Worm (Caenorhabditis elegans): ENCODE data around the gene ubc-23.

DNA sequence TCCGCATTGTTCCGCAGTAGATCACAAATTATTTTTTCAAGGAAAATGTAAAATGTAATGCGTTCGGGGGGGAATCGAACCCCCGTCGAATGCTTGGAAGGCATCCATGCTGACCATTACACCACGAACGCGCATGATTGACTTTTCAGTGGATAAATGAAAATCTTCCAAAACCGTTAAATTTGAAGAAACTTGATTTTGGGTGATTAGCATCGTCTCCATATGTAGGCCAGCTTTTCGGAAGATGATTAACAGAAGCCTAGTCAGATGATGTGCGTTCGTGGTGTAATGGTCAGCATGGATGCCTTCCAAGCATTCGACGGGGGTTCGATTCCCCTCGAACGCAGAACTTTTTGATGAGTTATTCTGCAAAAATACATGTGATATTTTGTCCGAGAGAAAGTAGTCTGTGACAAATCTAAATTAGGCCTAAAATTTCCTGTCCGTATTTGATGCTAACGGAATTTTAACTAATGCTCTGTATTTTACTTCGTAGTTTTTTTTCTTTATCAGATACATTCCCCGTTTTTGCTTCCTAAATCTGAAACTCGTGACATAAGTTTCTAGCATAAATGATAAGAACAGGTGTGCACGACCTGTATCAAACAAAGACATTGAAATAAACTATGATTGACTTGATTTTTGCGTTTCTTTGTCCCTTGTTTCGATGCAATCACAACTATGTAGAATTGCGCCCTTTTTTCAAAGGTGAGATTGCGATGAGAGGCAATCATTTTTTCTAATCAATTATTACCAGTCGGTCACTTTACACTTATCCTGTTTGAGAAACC, 2.6 kb downstream of the ubc-23 start, which contains the start of gene C28G1.10:
- TF ChIP-seq nhr-90 (tag; optimal IDR thresholded peaks at IDR 0.05) (peak; percentile 62), snpc-4 (GFP tag; optimal IDR thresholded peaks at IDR 0.05) (peak; percentile 53), snpc-4 (tag; optimal IDR thresholded peaks at IDR 0.05) (peak in 1 of 4 experiments; percentile 61), ceh-79 (tag; optimal IDR thresholded peaks at IDR 0.05) (no peak), pha-4 (tag; optimal IDR thresholded peaks at IDR 0.05) (no peak), C17E4.6 (GFP tag; IDR thresholded peaks at IDR 0.05) (no peak), sdz-38 (tag; optimal IDR thresholded peaks at IDR 0.05) (no peak)

Measured in whole organism, young adult.